Fruit fly (Drosophila melanogaster): ENCODE data around the gene CG18417.
A peak's percentile ranks its signal among the peaks of the same experiment; 100 is the strongest.

The CG18417 gene

DNA sequence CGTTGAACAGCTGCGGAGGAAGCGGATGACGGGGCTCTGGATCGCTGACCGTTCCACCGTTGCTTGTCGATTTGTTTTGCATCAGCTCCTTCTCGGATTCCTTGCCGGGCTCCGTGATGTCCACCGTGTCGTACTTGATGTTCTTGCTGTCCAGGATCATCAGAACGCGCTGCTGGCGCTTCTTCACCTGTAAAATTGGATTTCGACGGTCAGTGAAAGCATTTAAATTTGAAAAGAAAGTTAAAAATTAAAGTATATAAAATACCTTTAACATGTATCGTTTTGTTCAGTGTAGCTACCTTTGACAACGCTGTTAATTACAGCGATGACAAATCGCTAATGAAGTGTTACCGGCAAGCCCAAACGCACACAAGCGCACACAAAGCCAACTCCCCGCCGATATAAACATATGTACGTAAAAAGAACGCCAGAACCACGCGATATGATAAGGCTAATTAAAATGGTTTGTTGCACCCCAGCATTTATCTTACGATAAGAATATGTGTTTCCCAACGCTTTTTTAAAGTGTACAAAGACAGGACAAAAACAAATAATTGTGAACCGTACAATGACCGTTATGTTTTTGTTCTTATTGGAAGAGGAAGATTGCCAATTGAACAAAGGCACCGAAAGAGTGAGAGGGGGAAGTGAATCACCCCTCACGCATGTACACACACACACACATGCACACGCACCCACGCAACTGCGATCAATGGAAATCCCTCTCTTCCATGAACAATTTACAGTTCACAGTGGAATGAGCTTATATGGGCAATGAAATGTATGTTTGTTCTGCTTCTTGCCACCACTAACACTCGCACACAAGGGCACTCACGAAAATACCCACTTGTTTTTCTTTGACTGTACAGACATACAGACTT, 31.8 kb upstream of the CG18417 start (continued):
- TF ChIP-seq CG8924 (tag; optimal IDR thresholded peaks at IDR 0.05): peak; percentile 42
- TF ChIP-seq CG34376 (GFP tag; optimal IDR thresholded peaks at IDR 0.05): peak; percentile 80
- peak; percentile 1 for TF ChIP-seq az2 (GFP tag; optimal IDR thresholded peaks at IDR 0.05)
- peak; percentile 1 for TF ChIP-seq CG13424 (tag; optimal IDR thresholded peaks at IDR 0.05)
- TF ChIP-seq Camta (GFP tag; optimal IDR thresholded peaks at IDR 0.05): peak; percentile 22
- no peak for TF ChIP-seq CG4854 (GFP tag; optimal IDR thresholded peaks at IDR 0.05)
- no peak for TF ChIP-seq CG14441 (GFP tag; IDR thresholded peaks at IDR 0.05)
- TF ChIP-seq CG10267 (tag; optimal IDR thresholded peaks at IDR 0.05): no peak
- TF ChIP-seq inv (GFP tag; IDR thresholded peaks at IDR 0.05; ENCODE audit: partially characterized antibody): no peak
- TF ChIP-seq abd-A (tag; optimal IDR thresholded peaks at IDR 0.05): peak; percentile 72
- no peak for TF ChIP-seq toy (GFP tag; IDR thresholded peaks at IDR 0.05)
- TF ChIP-seq CG2116 (GFP tag; optimal IDR thresholded peaks at IDR 0.05): no peak
- no peak for TF ChIP-seq CG13894 (tag; optimal IDR thresholded peaks at IDR 0.05)
- TF ChIP-seq Hmx (GFP tag; optimal IDR thresholded peaks at IDR 0.05): no peak
- no peak for TF ChIP-seq CG12071 (GFP tag; optimal IDR thresholded peaks at IDR 0.05)
- no peak for TF ChIP-seq ab (GFP tag; optimal IDR thresholded peaks at IDR 0.05)
- TF ChIP-seq sr (GFP tag; IDR thresholded peaks at IDR 0.05): peak; percentile 94; the same call in 2 of the 3 replicates
- TF ChIP-seq danr (GFP tag; IDR thresholded peaks at IDR 0.05): no peak
- peak; percentile 25 for TF ChIP-seq grau (tag; optimal IDR thresholded peaks at IDR 0.05)
- TF ChIP-seq CG31224 (GFP tag; IDR thresholded peaks at IDR 0.05): peak; percentile 33; the same call in 1 of the 2 replicates
- no peak for TF ChIP-seq CG7271 (tag; optimal IDR thresholded peaks at IDR 0.05)
- TF ChIP-seq zfh2 (GFP tag; optimal IDR thresholded peaks at IDR 0.05): no peak
- TF ChIP-seq Dref (GFP tag; IDR thresholded peaks at IDR 0.05): no peak
- TF ChIP-seq D19A (tag; optimal IDR thresholded peaks at IDR 0.05): peak; percentile 7
- peak; percentile 61; the same call in 1 of the 3 replicates for TF ChIP-seq so (GFP tag; IDR thresholded peaks at IDR 0.05)
- TF ChIP-seq run (tag; optimal IDR thresholded peaks at IDR 0.05): no peak
- no peak for TF ChIP-seq CG17186 (GFP tag; optimal IDR thresholded peaks at IDR 0.05)
- TF ChIP-seq Ptx1 (GFP tag; IDR thresholded peaks at IDR 0.05): 0 out of 2 replicates have a peak, but pooled peaks have one; percentile 15
- no peak for TF ChIP-seq trem (tag; optimal IDR thresholded peaks at IDR 0.05)
- TF ChIP-seq CG8281 (tag; optimal IDR thresholded peaks at IDR 0.05): no peak
- TF ChIP-seq HmgD (GFP tag; optimal IDR thresholded peaks at IDR 0.05): peak; percentile 7
- TF ChIP-seq Max (GFP tag; optimal IDR thresholded peaks at IDR 0.05): no peak
- TF ChIP-seq dysf (GFP tag; IDR thresholded peaks at IDR 0.05): 0 out of 3 replicates have a peak, but pooled peaks have one; percentile 49
- TF ChIP-seq rib (GFP tag; IDR thresholded peaks at IDR 0.05): peak; percentile 67
- no peak; the same call in 1 of the 2 replicates for TF ChIP-seq ttk (GFP tag; IDR thresholded peaks at IDR 0.05)
- no peak for TF ChIP-seq Ravus (GFP tag; IDR thresholded peaks at IDR 0.05)
- no peak for TF ChIP-seq CG3065 (GFP tag; optimal IDR thresholded peaks at IDR 0.05)
- TF ChIP-seq CG7556 (GFP tag; optimal IDR thresholded peaks at IDR 0.05): peak; percentile 22
- peak; percentile 7 for TF ChIP-seq HLHmδ (GFP tag; optimal IDR thresholded peaks at IDR 0.05)
- TF ChIP-seq CG6813 (GFP tag; optimal IDR thresholded peaks at IDR 0.05): peak; percentile 48
- TF ChIP-seq CG12659 (GFP tag; optimal IDR thresholded peaks at IDR 0.05): peak; percentile 2
- TF ChIP-seq mld (GFP tag; IDR thresholded peaks at IDR 0.05; ENCODE audit: partially characterized antibody): no peak
- TF ChIP-seq CG5180 (GFP tag; optimal IDR thresholded peaks at IDR 0.05): no peak
- TF ChIP-seq Usf (GFP tag; optimal IDR thresholded peaks at IDR 0.05): no peak
- TF ChIP-seq br (optimal IDR thresholded peaks at IDR 0.05): no peak
- TF ChIP-seq fd96Cb (tag; optimal IDR thresholded peaks at IDR 0.05): peak; percentile 29
- TF ChIP-seq CG11085 (GFP tag; IDR thresholded peaks at IDR 0.05): no peak
- peak; percentile 18 for TF ChIP-seq pzg (GFP tag; optimal IDR thresholded peaks at IDR 0.05)
- TF ChIP-seq twi (tag; optimal IDR thresholded peaks at IDR 0.05): no peak

All from whole organism, embryonic.